Worm (Caenorhabditis elegans) whole organism, mixed stage, embryonic: Measurements from ENCODE around the gene K05F1.8.
A peak's percentile ranks its signal among the peaks of the same experiment; 100 is the strongest.

ENCODE experiments used
- M03D4.4 ChIP-seq: sonication (generic microtip); optimal IDR thresholded peaks from 2 replicates; lab custom pipeline; 2017; ENCODE audit warnings: mild to moderate bottlenecking, missing genetic modification characterization, missing compliant biosample characterization
- bed-3 ChIP-seq: fragments of 200-800 bp; sonication (Bioruptor generic); optimal IDR thresholded peaks from 3 replicates; lab custom pipeline; 2018; ENCODE audit warnings: mild to moderate bottlenecking, missing genetic modification characterization, moderate library complexity, missing compliant biosample characterization
- blmp-1 ChIP-seq: fragments of 150-350 bp; optimal IDR thresholded peaks from 2 replicates; lab custom pipeline; 2014; ENCODE audit warnings: missing biosample characterization, missing genetic modification characterization
- ceh-39 ChIP-seq: fragments of 150-350 bp; optimal IDR thresholded peaks from 2 replicates; lab custom pipeline; 2014; ENCODE audit warnings: missing biosample characterization, missing genetic modification characterization
- ceh-43 ChIP-seq: fragments of 200-800 bp; sonication (Bioruptor generic); optimal IDR thresholded peaks from 2 replicates; lab custom pipeline; 2018; ENCODE audit warnings: mild to moderate bottlenecking, missing genetic modification characterization, moderate library complexity, missing compliant biosample characterization
- ceh-83 ChIP-seq: fragments of 200-800 bp; sonication (Bioruptor generic); optimal IDR thresholded peaks from 2 replicates; lab custom pipeline; 2018; ENCODE audit warnings: mild to moderate bottlenecking, missing genetic modification characterization, missing compliant biosample characterization
- ces-1 ChIP-seq: fragments of 150-350 bp; optimal IDR thresholded peaks from 2 replicates; lab custom pipeline; 2014; ENCODE audit warnings: missing biosample characterization, missing genetic modification reagents, missing genetic modification characterization
- cnd-1 ChIP-seq: fragments of 200-800 bp; sonication (Bioruptor generic); optimal IDR thresholded peaks from 2 replicates; lab custom pipeline; 2018; ENCODE audit warnings: mild to moderate bottlenecking, missing genetic modification characterization, missing compliant biosample characterization
- elt-1 ChIP-seq: sonication (generic microtip); optimal IDR thresholded peaks from 2 replicates; lab custom pipeline; 2017; ENCODE audit warnings: missing genetic modification characterization, mild to moderate bottlenecking, missing compliant biosample characterization, antibody characterized with exemption, moderate library complexity, borderline replicate concordance; ENCODE audit not compliant: insufficient read depth
- elt-3 ChIP-seq: fragments of 150-350 bp; optimal IDR thresholded peaks from 2 replicates; lab custom pipeline; 2014; ENCODE audit warnings: missing biosample characterization, missing genetic modification characterization
- flh-1 ChIP-seq: fragments of 200-800 bp; sonication (Bioruptor generic); optimal IDR thresholded peaks from 2 replicates; lab custom pipeline; 2018; ENCODE audit warnings: mild to moderate bottlenecking, missing genetic modification characterization, moderate library complexity, missing compliant biosample characterization
- hlh-1 ChIP-seq: fragments of 150-350 bp; optimal IDR thresholded peaks from 2 replicates; lab custom pipeline; 2014; ENCODE audit warnings: missing biosample characterization, missing genetic modification reagents, missing genetic modification characterization
- lin-13 ChIP-seq: fragments of 150-350 bp; optimal IDR thresholded peaks from 2 replicates; lab custom pipeline; 2014; ENCODE audit warnings: missing biosample characterization, missing genetic modification characterization
- lin-32 ChIP-seq: fragments of 200-800 bp; sonication (Bioruptor generic); optimal IDR thresholded peaks from 2 replicates; lab custom pipeline; 2018; ENCODE audit warnings: mild to moderate bottlenecking, missing genetic modification characterization, missing compliant biosample characterization
- lsy-2 ChIP-seq: fragments of 150-350 bp; optimal IDR thresholded peaks from 2 replicates; lab custom pipeline; 2014; ENCODE audit warnings: missing biosample characterization, missing genetic modification characterization
- mab-5 ChIP-seq: fragments of 150-350 bp; optimal IDR thresholded peaks from 2 replicates; lab custom pipeline; 2014; ENCODE audit warnings: missing biosample characterization, missing genetic modification characterization
- mep-1 ChIP-seq: fragments of 150-350 bp; optimal IDR thresholded peaks from 2 replicates; lab custom pipeline; 2017; ENCODE audit warnings: missing biosample characterization, missing genetic modification reagents, missing genetic modification characterization, inconsistent platforms
- mls-2 ChIP-seq: sonication (generic microtip); optimal IDR thresholded peaks from 2 replicates; lab custom pipeline; 2016; ENCODE audit warnings: mild to moderate bottlenecking, missing genetic modification characterization, moderate library complexity, missing compliant biosample characterization
- nhr-12 ChIP-seq: fragments of 150-350 bp; optimal IDR thresholded peaks from 2 replicates; lab custom pipeline; 2014; ENCODE audit warnings: missing biosample characterization, missing genetic modification characterization
- nhr-2 ChIP-seq: fragments of 150-350 bp; optimal IDR thresholded peaks from 2 replicates; lab custom pipeline; 2014; ENCODE audit warnings: missing biosample characterization, missing genetic modification characterization
- nhr-237 ChIP-seq: fragments of 150-350 bp; optimal IDR thresholded peaks from 2 replicates; lab custom pipeline; 2014; ENCODE audit warnings: missing biosample characterization, missing genetic modification characterization
- nhr-28 ChIP-seq: fragments of 150-350 bp; optimal IDR thresholded peaks from 2 replicates; lab custom pipeline; 2014; ENCODE audit warnings: missing biosample characterization, missing genetic modification characterization
- nhr-76 ChIP-seq: sonication (generic microtip); optimal IDR thresholded peaks from 2 replicates; lab custom pipeline; 2017; ENCODE audit warnings: missing biosample characterization, missing genetic modification characterization
- pha-4 ChIP-seq: fragments of 150-350 bp; optimal IDR thresholded peaks from 2 replicates; lab custom pipeline; 2018; ENCODE audit warnings: missing biosample characterization, missing genetic modification reagents, missing genetic modification characterization
- sem-2 ChIP-seq: fragments of 200-800 bp; sonication (Bioruptor generic); optimal IDR thresholded peaks from 2 replicates; lab custom pipeline; 2018; ENCODE audit warnings: mild to moderate bottlenecking, missing genetic modification characterization, missing compliant biosample characterization
- snpc-4 ChIP-seq: fragments of 150-350 bp; optimal IDR thresholded peaks from 2 replicates; lab custom pipeline; 2014; ENCODE audit warnings: missing biosample characterization, missing genetic modification characterization
- sptf-1 ChIP-seq: sonication (generic microtip); optimal IDR thresholded peaks from 2 replicates; lab custom pipeline; 2017; ENCODE audit warnings: mild to moderate bottlenecking, missing genetic modification characterization, moderate library complexity, missing compliant biosample characterization
- tbx-8 ChIP-seq: fragments of 200-800 bp; sonication (Bioruptor generic); optimal IDR thresholded peaks from 2 replicates; lab custom pipeline; 2018; ENCODE audit warnings: mild to moderate bottlenecking, missing genetic modification characterization, moderate library complexity, missing compliant biosample characterization
- unc-120 ChIP-seq: sonication (generic microtip); optimal IDR thresholded peaks from 2 replicates; lab custom pipeline; 2017; ENCODE audit warnings: missing genetic modification characterization, missing compliant biosample characterization; ENCODE audit not compliant: poor library complexity, severe bottlenecking
- unc-39 ChIP-seq: fragments of 150-350 bp; optimal IDR thresholded peaks from 2 replicates; lab custom pipeline; 2014; ENCODE audit warnings: missing biosample characterization, missing genetic modification characterization
- unc-62 ChIP-seq: fragments of 150-350 bp; optimal IDR thresholded peaks from 2 replicates; lab custom pipeline; 2014; ENCODE audit warnings: missing biosample characterization, missing genetic modification reagents, missing genetic modification characterization
- zip-8 ChIP-seq: fragments of 150-350 bp; optimal IDR thresholded peaks from 2 replicates; lab custom pipeline; 2014; ENCODE audit warnings: missing biosample characterization, missing genetic modification characterization
- ztf-11 ChIP-seq: fragments of 150-350 bp; optimal IDR thresholded peaks from 2 replicates; lab custom pipeline; 2014; ENCODE audit warnings: missing biosample characterization, missing genetic modification characterization

Gene K05F1.8

ce11 chrII:5841866-5842265, 42.4 kb upstream of the K05F1.8 start, which contains the start of gene nep-25:
Gene nep-25, plus strand, starts transcription at chrII:5842240.
- TF ChIP-seq flh-1 (no peak), pha-4 (tag; lab: Kevin White, UChicago) (no peak), lin-13 (tag; lab: Kevin White, UChicago) (no peak), snpc-4 (tag; lab: Kevin White, UChicago) (no peak), sem-2 (GFP tag; lab: Kevin White, UChicago) (no peak)

- TF ChIP-seq unc-120 (tag; lab: Kevin White, UChicago) (peak; percentile 75), unc-62 (GFP tag; lab: Kevin White, UChicago) (peak; percentile 76), ceh-83 (GFP tag; lab: Kevin White, UChicago) (no peak), mab-5 (tag; lab: Kevin White, UChicago) (peak; percentile 58), nhr-12 (no peak), hlh-1 (tag; lab: Kevin White, UChicago) (peak; percentile 55)
- TF ChIP-seq, all 35 proteins: peak for 4
Observed at ce11 chrII:5841053-5841547, 41.6 kb upstream of the K05F1.8 start, which contains the start of gene lec-5. Gene lec-5, minus strand, starts transcription at chrII:5841103.

- TF ChIP-seq elt-1 (tag; lab: Kevin White, UChicago): no peak
- TF ChIP-seq pha-4 (tag; lab: Kevin White, UChicago): no peak
- peak; percentile 7 for TF ChIP-seq nhr-237
- TF ChIP-seq ces-1 (GFP tag; lab: Kevin White, UChicago): peak; percentile 41
- TF ChIP-seq hlh-1 (tag; lab: Kevin White, UChicago): peak; percentile 16
Observed at ce11 chrII:5839227-5839626, 39.8 kb upstream of the K05F1.8 start, which contains the start of gene ZK1248.19. Gene ZK1248.19, minus strand, starts transcription at chrII:5839414.

- TF ChIP-seq zip-8 (tag; lab: Kevin White, UChicago) (no peak), mep-1 (tag; lab: Kevin White, UChicago) (no peak), sem-2 (GFP tag; lab: Kevin White, UChicago) (no peak), ceh-43 (GFP tag; lab: Kevin White, UChicago) (no peak), flh-1 (no peak), elt-1 (tag; lab: Kevin White, UChicago) (no peak), ceh-39 (no peak), lin-13 (tag; lab: Kevin White, UChicago) (no peak), unc-62 (GFP tag; lab: Kevin White, UChicago) (no peak), nhr-237 (no peak)
Observed at ce11 chrII:5838453-5838852, 39.0 kb upstream of the K05F1.8 start, which contains the start of gene ZK1248.15. Gene ZK1248.15, minus strand, starts transcription at chrII:5838553.

- TF ChIP-seq nhr-76 (tag; lab: Kevin White, UChicago) (no peak), M03D4.4 (tag; lab: Kevin White, UChicago) (no peak), nhr-2 (tag; lab: Kevin White, UChicago) (no peak), lsy-2 (tag; lab: Kevin White, UChicago) (peak; percentile 32), tbx-8 (GFP tag; lab: Kevin White, UChicago) (no peak), elt-3 (no peak), blmp-1 (tag; lab: Kevin White, UChicago) (no peak), hlh-1 (tag; lab: Kevin White, UChicago) (no peak), snpc-4 (tag; lab: Kevin White, UChicago) (no peak), zip-8 (tag; lab: Kevin White, UChicago) (no peak), ceh-43 (GFP tag; lab: Kevin White, UChicago) (no peak), nhr-28 (tag; lab: Kevin White, UChicago) (no peak), cnd-1 (tag; lab: Kevin White, UChicago) (peak; percentile 32), mls-2 (tag; lab: Kevin White, UChicago) (no peak), mab-5 (tag; lab: Kevin White, UChicago) (no peak), lin-32 (GFP tag; lab: Kevin White, UChicago) (no peak), elt-1 (tag; lab: Kevin White, UChicago) (no peak), sptf-1 (tag; lab: Kevin White, UChicago) (no peak), unc-62 (GFP tag; lab: Kevin White, UChicago) (no peak), ceh-39 (peak; percentile 20), nhr-12 (no peak), ceh-83 (GFP tag; lab: Kevin White, UChicago) (peak; percentile 59), unc-120 (tag; lab: Kevin White, UChicago) (peak; percentile 34), pha-4 (tag; lab: Kevin White, UChicago) (no peak), bed-3 (GFP tag; lab: Kevin White, UChicago) (peak; percentile 19), ztf-11 (tag; lab: Kevin White, UChicago) (no peak), mep-1 (tag; lab: Kevin White, UChicago) (no peak), nhr-237 (peak; percentile 38), ces-1 (GFP tag; lab: Kevin White, UChicago) (peak; percentile 82), flh-1 (no peak), sem-2 (GFP tag; lab: Kevin White, UChicago) (no peak), unc-39 (tag; lab: Kevin White, UChicago) (no peak)
Observed at ce11 chrII:5836153-5836719, 36.8 kb upstream of the K05F1.8 start, which contains the start of gene fzo-1. Gene fzo-1, minus strand, starts transcription at chrII:5836203.
